Fruit fly (Drosophila melanogaster): ENCODE results near the gene HSPBAP1.

Gene HSPBAP1

DNA sequence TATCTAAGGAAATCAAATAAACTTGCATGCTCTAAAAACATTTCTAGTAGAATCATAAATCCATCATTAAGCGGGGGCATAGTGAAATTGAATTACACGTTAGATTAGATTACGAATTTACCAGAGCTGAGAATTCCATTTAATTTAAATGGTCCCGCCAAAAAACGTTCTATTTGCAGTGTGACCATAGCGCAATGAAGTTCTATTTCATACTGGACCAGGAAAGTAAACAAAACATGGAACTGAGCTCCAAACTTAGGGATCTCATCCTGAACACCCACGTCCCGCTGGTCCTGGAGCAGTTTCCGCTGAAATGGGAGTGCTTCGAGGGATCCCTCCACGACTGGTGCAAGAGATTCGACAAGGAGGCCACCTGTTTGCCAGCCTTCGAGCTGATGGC lies at the start of gene HSPBAP1:
HSPBAP1 (plus strand) TSS at position 217 of the 400 bp plus-strand sequence.
- no peak for TF ChIP-seq noc (tag; optimal IDR thresholded peaks at IDR 0.05)

DNA sequence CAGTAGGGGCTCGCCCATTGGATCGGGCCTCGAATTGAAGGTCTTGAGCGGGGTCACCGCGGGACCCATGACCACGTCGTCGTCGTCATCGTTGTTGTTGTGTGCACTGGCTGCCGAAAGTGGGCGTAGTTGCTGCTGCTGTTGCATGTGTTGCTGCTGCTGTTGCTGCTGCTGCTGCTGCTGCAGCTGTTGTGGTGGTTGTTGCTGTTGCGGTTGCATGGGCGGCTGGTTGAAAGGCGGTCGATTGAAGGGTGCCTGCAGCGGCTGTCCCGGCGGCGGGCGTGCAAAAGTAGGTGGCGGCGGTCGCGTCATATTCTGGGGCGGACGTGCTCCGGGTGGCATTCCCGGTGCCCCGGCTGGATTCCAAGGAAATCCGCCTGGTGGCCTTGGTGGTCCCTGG lies 47.2 kb upstream of the HSPBAP1 start:
- no peak for TF ChIP-seq noc (tag; optimal IDR thresholded peaks at IDR 0.05)

DNA sequence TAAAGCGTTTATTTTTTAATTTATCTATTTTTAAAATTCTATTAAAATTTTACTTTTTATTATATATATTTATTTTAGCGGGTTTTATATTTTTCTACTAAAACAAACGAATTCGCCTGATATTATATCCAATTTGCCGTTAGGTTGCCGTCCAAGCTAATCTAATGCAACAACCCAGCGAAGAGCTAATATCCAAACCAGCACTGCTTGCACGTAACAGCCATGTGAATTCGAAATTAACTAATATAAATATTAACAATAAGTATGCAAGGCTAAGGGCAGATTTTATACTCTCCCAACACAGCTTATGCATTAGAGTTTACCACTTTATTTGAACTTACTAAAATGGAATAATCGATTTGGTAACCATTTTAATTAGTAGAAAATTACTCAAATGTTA lies 43.3 kb upstream of the HSPBAP1 start:
- TF ChIP-seq noc (tag; optimal IDR thresholded peaks at IDR 0.05): no peak

DNA sequence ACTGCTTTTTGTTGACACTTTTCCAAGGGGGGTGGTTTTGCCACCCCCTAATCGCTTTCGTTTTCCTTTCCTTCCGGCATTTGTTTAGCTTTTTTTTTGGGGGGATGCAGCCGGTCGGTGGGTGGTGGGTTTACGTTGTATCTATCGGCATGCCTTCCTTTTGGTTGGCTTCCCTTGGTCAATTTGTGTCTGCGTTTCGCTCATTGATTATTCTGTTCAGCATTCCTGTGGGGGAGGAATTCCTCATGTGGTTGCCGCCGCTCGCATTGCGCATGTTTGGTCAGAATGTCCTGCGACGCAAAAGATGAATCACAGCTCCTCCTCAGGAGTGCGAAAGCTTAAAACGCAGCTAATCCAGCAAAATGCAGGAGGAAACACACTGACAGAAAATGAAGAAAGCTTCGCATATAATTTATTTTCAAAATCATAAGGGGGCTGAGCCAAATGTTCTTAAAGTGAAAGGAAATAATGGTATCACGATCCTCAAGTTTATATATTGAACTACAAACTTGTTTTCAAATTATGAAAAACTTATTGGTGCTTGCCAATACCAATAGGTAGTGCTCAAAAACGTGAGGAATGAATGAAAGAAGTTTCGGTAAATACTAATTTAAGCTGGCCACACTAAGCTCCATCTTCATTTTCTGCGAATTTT lies 42.8 kb upstream of the HSPBAP1 start, which contains the start of gene RpS10a:
RpS10a (plus strand) TSS at position 605 of the 655 bp plus-strand sequence.
- TF ChIP-seq noc (tag; optimal IDR thresholded peaks at IDR 0.05): no peak

DNA sequence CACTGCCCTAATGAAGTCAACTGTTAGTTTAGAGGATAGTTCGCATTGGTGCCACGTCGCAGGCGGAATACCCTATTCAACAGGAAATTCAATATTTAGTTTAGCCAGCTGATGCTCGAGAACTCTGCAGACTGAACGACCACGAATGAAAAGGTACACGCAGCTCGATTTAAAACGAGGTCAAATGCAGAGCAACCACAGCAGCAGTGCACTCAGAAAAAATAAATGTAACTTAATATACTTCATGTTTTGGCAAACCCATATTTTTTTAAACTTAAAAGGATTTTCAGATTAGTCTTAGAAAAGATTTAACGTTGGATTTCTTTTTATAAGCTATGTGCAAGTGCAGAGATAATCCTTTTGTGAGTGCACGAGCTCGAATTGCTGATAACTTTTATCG lies 39.9 kb upstream of the HSPBAP1 start:
- no peak for TF ChIP-seq noc (tag; optimal IDR thresholded peaks at IDR 0.05)

DNA sequence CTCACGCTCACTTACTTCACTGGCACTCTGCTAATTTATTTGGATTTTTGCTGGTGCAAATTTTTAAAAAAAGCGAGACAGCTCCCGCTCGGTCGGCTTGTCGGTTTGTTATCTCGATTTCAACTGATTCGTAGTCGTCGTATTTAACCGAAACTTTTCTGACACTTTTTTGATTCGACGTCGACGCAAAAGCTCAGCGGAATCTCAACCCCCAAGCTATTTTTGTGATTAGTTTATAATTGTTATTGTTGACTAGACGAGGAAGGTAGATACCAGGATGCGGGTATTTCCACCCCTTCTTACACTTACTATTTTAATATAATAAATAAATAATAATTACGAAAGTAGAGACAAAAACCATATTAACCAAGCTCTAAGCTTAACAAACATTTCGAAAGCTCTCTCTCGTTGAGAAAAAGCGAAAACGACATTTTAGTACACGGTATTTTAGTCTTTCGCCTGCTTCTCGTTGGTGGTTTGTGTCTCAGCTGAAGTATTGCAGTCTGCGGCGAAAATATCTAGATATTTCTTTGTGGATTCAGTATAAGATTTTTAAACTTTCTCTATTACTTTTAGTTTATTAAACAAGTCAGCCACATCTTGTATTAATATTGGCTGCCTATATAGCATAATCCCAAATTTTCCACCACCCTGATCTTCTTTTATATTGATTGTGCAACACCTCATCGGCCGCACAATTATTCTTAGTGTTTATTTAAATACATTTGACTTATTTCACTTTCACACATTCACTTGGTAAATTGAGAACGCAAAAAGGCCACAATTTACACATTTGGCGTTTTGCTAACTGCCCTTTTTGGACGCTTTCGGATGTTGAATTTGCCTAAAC lies 38.1 kb upstream of the HSPBAP1 start, which contains the start of gene tau:
tau (minus strand) TSS at position 311 of the 850 bp plus-strand sequence.
- no peak for TF ChIP-seq noc (tag; optimal IDR thresholded peaks at IDR 0.05)

DNA sequence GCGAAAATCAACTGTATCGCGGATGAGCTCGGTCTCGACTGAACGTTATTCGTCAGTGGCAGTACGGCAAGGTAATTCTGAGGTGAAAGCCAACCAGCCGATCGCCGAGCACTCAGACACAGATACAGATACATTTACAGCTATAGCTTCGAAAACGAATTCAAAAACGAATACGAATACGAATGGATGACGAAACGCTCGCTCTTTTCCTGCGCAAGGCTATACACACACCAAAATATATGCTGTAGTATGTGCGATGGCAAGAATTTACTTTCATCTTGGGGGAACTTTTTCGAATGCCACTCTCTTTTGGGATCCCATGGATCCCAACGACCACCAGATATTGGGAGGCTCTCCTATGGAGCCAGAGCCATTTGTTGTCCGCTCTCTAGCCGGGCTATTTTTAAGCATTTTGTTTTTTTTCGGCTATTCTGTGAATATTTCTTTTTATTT lies 34.9 kb upstream of the HSPBAP1 start, which contains the start of gene Mlc1:
Mlc1 (minus strand) TSS at position 51 of the 453 bp plus-strand sequence.
- no peak for TF ChIP-seq noc (tag; optimal IDR thresholded peaks at IDR 0.05)

DNA sequence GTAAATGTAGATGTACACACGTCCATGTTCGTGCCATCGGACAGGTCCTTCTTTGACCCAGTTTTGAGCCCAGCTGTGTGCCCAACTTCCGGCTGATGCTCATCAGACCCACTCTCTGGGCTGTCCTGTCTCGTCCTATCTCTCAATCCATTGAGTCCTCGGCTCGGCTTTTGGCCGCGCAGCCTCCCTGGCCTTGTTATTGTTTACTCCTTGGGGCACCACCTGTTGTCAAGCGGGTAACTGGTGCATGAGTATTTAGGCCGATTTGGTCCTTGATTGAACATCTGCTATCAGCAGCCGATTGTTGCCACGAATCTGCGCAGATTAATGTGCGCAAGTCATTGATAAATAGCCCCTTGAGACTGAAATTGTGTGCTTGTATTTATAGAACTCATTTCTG lies 33.6 kb upstream of the HSPBAP1 start:
- TF ChIP-seq noc (tag; optimal IDR thresholded peaks at IDR 0.05): no peak

DNA sequence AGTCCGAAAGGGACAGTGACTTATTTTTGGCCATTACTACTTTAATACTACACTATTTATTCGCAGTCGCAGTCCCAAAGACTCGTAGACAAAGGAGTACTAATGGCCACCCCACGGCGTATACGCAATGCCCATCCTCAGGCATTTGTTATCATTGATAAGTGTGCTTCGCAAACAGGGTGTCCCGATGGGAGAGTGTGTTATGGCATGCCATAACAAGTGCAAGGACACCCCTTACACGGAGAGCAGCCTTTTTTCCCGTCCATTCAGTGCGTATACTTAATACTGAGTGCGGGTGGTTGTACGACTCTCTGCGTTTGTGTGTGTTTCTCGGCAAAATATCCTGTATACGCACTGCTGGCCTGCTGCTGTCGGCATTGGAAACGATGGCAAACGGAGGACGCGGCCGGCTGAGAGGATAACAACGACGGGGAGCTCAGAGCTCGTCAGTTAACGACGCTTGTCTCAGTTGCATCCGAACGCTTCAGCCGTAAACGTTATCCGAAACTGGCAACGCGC lies 33.0 kb upstream of the HSPBAP1 start, which contains the start of gene unc80:
unc80 (plus strand) TSS at position 469 of the 519 bp plus-strand sequence.
- TF ChIP-seq noc (tag; optimal IDR thresholded peaks at IDR 0.05): no peak

DNA sequence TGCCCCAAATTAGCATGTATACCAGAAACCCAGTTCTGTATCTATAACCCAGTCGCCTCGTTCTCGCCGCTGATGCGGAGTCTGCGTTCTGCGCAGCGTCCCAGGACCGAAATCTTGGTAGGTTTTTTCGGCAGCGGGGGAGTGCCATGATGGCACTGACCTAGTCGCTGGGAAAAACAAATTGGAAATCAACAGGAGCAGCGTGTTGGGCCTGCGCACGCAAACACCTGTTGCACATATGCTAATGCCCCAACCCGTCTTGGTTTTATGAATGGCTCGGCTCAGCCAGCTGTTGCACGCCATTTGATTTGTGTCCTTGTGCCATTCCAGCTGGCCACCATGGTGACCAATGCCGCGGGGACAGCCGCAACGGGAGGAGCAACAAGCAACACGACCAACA lies 32.2 kb upstream of the HSPBAP1 start:
- TF ChIP-seq noc (tag; optimal IDR thresholded peaks at IDR 0.05): no peak

DNA sequence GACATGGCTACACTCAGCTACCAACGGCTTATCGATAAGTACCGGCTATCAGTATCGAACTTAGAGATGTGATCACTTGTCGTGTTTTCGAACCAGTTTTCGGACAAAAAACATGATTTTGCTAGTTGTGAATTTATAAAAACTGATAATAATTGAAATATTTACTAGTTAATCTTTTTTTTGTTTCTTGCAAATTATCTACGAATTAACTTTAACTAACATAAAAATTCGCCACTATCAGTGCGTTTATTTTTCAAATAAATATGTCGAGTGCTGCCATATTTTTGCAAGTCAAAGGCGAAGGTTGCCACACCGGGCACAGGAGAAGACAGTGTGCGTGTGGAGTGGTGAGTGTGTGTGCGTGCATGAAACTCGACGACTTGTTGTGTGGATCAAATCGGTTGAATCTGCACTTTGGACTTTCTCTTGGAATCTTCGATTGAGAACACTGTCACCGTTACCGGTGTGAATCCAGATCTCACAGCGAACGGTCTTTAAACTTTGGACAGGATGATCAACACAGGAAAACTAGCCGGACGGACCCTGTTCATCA lies 17.8 kb upstream of the HSPBAP1 start, which contains the start of gene Hsdl2:
Hsdl2 (plus strand) TSS at position 349 of the 553 bp plus-strand sequence.
- no peak for TF ChIP-seq noc (tag; optimal IDR thresholded peaks at IDR 0.05)

DNA sequence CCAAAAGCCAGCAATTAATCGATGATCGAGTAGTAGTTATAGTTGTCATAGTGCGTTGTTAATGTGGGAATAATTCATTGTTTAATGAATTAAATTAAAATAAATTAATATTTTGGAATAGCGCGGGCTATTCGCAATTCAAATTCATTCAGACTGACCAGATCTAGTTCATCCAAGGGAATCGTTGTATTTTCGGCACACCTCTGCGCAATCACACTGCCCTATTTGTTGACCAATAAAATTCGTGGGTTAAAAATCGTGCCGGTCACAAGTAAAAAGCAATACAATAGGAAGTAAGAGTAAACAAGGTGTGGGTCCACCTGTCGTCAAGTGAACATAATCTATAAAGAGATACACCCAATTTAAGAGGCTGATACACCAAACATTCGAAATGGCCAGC lies 16.0 kb upstream of the HSPBAP1 start, which contains the start of gene CG12883:
CG12883 (plus strand) TSS at position 273 of the 400 bp plus-strand sequence.
- TF ChIP-seq noc (tag; optimal IDR thresholded peaks at IDR 0.05): no peak

DNA sequence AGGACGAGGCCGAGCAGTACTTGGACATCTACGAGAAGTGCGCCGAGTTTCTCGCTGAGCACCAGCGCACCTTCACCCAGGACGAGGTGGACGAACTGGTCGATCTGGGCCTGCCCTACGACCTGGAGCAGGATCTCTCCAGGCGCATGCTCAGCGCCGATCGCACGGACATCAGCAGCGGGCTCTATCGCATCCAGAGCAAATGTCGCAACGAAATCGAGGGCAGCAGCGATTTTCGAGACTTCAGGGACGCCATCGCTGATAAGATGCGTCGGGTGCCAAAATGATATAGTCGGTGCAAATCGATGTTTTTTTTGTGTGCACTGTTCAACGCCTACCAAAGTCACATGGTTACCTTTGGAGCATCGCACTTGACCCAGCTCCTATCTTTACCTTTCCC lies 15.4 kb upstream of the HSPBAP1 start:
- TF ChIP-seq noc (tag; optimal IDR thresholded peaks at IDR 0.05): no peak

DNA sequence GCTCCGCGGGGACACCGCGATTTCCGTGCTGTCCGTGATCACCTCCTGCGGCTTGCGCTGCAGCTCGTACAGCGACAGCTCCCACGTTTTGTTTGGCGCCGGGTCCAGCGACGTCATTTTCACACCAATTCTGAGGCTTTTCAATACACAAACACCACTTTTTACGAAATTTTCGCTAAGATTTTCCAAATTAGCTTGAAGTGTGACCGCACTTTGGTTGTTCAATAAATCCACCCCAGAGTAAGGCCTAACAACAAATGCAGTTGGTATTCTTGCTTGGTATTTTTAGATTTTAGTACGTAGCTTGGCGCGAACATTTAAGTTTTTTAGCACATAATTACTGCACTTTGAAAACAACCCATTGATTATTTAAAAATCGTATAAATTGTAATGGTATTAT lies 13.2 kb upstream of the HSPBAP1 start, which contains the start of gene Sce:
Sce (minus strand) TSS at position 231 of the 400 bp plus-strand sequence.
- TF ChIP-seq noc (tag; optimal IDR thresholded peaks at IDR 0.05): no peak

DNA sequence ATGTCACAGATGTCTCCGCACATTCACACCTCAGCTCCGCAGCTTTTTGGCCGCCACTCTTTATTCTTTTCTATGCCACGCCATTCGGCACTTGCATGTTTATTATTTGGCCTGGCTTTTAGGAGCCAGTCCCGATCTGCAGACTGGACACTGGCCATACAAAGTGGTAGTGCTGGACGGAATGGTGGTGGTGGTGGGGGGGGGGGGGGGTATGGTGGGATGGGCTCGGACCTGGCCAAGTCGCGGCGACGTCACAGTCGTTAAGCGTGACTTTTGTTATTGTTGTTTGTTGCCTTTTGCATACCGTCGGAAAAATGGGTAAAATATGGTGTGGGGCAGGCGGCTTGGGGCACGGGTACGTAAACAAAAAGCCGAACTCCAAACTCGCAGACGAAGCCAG lies 10.0 kb upstream of the HSPBAP1 start:
- no peak for TF ChIP-seq noc (tag; optimal IDR thresholded peaks at IDR 0.05)

DNA sequence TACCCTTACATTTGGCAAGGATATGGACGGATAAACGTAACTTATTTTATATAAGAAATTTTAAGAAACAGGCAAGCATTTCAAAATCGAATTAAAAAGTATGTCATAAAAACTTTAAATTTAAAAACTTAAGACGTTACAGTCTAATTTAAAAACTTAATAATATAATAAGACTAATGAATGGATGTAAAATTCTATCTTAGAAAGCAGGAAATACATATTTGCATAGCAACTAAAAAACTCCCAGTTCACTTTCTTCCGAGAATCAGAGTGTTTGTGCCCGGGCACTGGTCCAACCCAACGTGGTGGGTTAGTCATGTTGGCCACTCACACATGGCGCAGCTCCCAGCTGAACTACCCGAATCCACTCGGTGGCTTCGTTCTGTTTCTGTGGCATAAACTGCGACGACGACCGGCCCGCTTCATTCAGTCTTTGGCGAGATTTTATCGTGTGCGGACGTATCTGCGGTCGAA lies 9.5 kb upstream of the HSPBAP1 start, which contains the start of gene CG12880:
CG12880 (plus strand) TSS at position 424 of the 474 bp plus-strand sequence.
- no peak for TF ChIP-seq noc (tag; optimal IDR thresholded peaks at IDR 0.05)
